Fruit fly (Drosophila melanogaster): ENCODE measurements around the gene CG4880.

Gene CG4880

DNA sequence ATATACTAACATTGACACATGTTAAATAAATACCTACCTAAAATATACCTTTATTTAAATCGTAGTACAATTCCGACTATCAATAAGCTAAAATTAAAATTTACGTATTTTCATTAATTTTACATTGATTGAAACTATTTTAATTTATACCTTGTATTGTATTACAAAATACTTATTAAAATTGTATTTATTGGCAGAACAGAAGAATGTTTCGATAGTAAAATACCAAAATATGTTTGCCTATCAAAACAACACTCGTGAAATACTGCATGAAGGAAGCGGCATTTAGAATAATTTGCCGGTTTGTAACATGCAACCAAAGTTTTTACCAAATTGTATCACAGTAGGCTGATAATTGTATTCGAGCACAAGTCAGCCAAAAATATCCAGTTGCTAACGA is at the start of gene CG4880, which contains the start of gene DENR:
CG4880 (plus strand) TSS at position 268 of the 400 bp plus-strand sequence.
DENR (minus strand) TSS at position 10 of the 400 bp plus-strand sequence.
- TF ChIP-seq insv (optimal IDR thresholded peaks at IDR 0.05) = no peak
- no peak for TF ChIP-seq ttk (optimal IDR thresholded peaks at IDR 0.05)
- no peak for TF ChIP-seq psq (optimal IDR thresholded peaks at IDR 0.05)
- TF ChIP-seq Sin3A (optimal IDR thresholded peaks at IDR 0.05) = no peak
- no peak for TF ChIP-seq Myc (optimal IDR thresholded peaks at IDR 0.05)
- no peak for TF ChIP-seq h (optimal IDR thresholded peaks at IDR 0.05)

DNA sequence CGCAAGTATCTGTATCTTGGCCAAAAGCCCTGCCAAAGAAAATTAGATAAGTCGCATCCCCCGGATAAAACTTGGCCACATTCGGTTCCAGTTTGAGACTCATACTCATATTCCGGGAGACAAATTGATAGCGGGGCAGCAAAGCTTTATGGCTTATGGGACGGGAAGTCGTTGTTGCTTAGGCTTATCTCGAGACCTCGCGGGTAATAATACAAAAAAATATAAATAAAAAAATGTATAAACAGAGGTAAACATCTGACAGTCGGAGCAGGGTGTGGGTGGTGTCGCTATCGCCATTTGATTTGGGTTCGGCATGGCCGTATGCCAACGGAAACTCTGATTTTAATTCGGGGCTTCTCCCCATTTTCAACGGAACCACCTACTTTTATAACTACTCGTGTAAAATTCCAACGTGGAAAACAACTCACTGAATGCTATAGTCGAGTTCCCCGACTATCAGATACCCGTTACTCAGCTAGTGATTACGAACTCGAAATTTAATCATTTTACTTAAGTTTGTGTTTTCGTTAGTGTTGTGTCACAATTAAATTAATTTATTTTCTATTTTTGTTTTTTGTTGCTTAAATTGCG is 48.9 kb upstream of the CG4880 start:
- no peak for TF ChIP-seq insv (optimal IDR thresholded peaks at IDR 0.05)
- no peak for TF ChIP-seq Myc (optimal IDR thresholded peaks at IDR 0.05)
- no peak for TF ChIP-seq Sin3A (optimal IDR thresholded peaks at IDR 0.05)
- no peak for TF ChIP-seq psq (optimal IDR thresholded peaks at IDR 0.05)
- no peak for TF ChIP-seq h (optimal IDR thresholded peaks at IDR 0.05)
- TF ChIP-seq ttk (optimal IDR thresholded peaks at IDR 0.05) = no peak

DNA sequence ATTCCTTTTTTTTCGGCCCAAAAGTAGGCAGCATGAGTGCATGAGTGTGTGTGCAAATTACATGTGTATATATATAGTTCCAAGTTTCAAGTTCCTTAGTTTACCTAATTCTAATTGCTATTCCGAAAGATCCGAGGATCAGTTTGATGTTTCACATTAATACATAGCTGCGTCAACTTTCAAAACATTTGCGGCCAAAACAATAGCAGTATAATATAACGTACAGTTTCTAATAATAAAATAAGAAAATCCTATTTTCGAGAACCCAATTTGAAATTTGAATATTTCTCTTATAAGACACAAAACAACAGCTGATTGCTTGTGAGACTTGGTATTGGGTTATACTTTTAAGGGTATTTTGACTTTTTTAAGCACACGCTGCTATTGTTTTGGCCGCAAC is 47.6 kb upstream of the CG4880 start:
- TF ChIP-seq insv (optimal IDR thresholded peaks at IDR 0.05) (no peak), h (optimal IDR thresholded peaks at IDR 0.05) (no peak), ttk (optimal IDR thresholded peaks at IDR 0.05) (no peak)

DNA sequence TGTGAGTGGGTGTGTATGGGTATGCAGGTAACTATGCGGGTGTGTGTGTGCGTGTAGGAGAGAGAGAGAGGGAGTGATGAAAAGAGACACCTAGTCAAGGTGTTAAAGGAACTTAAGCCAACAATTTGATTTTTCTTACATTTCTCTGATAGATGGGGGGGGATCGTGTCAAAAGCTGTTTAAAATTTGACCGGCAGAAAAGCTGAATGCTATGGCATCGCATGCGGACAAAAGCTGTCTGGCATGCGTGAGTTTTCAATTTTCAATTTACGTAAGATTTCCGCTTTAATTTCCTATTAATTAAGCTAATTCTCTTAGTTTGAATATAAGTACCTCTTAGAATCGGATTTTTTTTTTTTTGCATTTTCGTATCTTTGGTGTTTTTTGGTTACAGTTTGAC is 46.7 kb upstream of the CG4880 start:
- TF ChIP-seq h (optimal IDR thresholded peaks at IDR 0.05) (no peak), psq (optimal IDR thresholded peaks at IDR 0.05) (no peak), Sin3A (optimal IDR thresholded peaks at IDR 0.05) (no peak), ttk (optimal IDR thresholded peaks at IDR 0.05) (no peak), Myc (optimal IDR thresholded peaks at IDR 0.05) (no peak), insv (optimal IDR thresholded peaks at IDR 0.05) (no peak)

DNA sequence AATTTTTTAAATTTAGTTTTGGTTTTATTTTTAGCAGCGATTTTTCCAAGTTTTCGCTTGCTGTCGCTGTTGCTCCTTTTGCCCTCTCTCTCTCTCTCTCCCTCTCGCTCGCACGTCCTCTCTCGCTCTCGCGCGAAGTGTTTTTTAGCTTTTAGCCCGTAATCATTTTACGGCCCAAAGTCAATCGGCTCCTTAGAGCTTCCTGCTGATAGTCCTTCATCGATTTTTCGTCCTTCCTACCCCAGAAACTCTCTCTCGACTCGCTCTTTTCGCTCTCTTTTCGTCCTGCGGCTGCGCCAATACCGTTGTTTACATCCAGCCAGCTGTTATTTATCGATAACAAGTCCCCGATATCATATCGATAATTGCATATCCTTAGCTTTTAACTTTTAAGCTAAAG is 42.3 kb upstream of the CG4880 start, which contains the start of gene RSG7:
RSG7 (minus strand) TSS at position 139 of the 400 bp plus-strand sequence.
- no peak for TF ChIP-seq insv (optimal IDR thresholded peaks at IDR 0.05)

DNA sequence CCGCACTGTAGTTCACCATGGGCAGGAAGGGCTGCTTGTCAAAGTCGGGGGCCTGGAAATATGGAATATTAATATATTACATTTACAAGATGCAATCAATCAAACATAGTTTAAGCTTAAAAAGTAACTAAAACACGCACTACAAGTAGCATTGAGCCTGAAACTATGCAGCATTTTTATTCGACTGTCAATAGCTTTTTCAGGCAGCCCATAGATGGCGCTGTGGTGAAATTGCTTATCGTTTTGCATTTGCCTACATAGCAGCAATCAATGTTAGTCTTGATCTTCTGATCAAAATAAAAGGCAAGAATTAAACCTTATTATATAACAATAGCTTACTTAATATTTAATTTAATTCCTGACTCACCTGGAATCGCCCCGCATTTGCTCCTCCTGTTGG is 40.0 kb upstream of the CG4880 start:
- TF ChIP-seq ttk (optimal IDR thresholded peaks at IDR 0.05) (no peak), insv (optimal IDR thresholded peaks at IDR 0.05) (no peak), Sin3A (optimal IDR thresholded peaks at IDR 0.05) (no peak), psq (optimal IDR thresholded peaks at IDR 0.05) (no peak), Myc (optimal IDR thresholded peaks at IDR 0.05) (no peak), h (optimal IDR thresholded peaks at IDR 0.05) (no peak)

DNA sequence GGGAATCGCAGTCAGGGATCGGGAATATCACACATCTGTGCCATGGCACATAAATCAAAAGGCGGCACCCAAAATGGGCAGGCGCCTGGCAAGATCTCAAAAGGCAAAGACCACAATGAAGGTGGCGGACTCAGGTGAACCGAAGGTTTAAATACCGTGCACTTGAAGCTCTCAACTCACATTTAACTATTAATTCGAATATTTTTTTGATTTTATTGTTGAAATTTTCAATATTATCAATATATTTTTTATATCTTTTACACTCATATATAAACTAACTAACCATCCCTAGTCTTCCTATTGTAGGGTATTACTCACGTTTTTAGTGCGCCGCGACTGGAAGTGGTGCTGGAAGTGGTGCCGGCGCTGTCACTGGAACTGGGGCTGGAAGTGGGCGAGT is 37.6 kb upstream of the CG4880 start:
- TF ChIP-seq insv (optimal IDR thresholded peaks at IDR 0.05) (no peak), psq (optimal IDR thresholded peaks at IDR 0.05) (no peak), Myc (optimal IDR thresholded peaks at IDR 0.05) (no peak), ttk (optimal IDR thresholded peaks at IDR 0.05) (no peak), Sin3A (optimal IDR thresholded peaks at IDR 0.05) (no peak), h (optimal IDR thresholded peaks at IDR 0.05) (no peak)

DNA sequence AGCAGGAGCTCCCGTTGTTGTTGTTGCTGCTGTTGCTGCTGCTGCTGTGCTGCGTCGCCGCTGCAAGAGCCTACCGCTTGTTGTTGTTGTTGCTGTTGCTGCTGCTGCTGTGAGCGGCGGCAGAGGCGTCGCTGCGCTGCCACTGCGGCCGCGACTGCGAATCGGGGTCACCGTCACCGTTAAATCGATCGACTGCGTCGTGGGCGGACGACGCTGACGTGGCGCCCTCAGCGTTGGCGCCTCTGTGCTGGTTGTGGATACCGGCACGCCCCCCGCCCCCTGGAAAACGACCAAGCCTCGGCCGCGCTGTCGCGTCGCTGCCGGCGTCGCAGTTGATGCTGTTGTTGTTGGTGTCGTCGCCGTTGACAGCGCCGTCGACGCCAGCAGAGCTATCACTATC is 37.1 kb upstream of the CG4880 start:
- TF ChIP-seq ttk (optimal IDR thresholded peaks at IDR 0.05) (no peak), insv (optimal IDR thresholded peaks at IDR 0.05) (no peak), h (optimal IDR thresholded peaks at IDR 0.05) (no peak), Sin3A (optimal IDR thresholded peaks at IDR 0.05) (no peak), Myc (optimal IDR thresholded peaks at IDR 0.05) (no peak), psq (optimal IDR thresholded peaks at IDR 0.05) (no peak)

DNA sequence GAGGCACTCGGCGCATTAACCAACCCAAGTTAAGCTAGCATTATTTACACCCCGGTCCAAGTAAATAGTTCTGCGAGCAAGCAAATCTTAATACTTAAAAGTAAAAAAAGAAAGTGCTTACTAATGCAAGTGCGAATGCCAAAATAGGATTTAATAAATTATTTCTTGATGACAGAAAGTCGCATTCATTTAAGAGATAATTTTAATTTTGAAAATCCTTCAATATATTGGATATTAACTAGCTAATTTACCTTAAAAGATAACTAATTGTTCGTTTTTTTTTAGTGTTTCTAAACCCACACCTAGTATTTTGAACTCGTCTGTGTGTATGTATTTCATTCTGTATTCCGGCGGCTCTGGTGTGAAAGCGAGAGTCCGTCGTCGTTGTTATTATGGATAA is 31.9 kb upstream of the CG4880 start:
- TF ChIP-seq Sin3A (optimal IDR thresholded peaks at IDR 0.05) (no peak), psq (optimal IDR thresholded peaks at IDR 0.05) (no peak), insv (optimal IDR thresholded peaks at IDR 0.05) (no peak), h (optimal IDR thresholded peaks at IDR 0.05) (no peak), Myc (optimal IDR thresholded peaks at IDR 0.05) (no peak), ttk (optimal IDR thresholded peaks at IDR 0.05) (no peak)

DNA sequence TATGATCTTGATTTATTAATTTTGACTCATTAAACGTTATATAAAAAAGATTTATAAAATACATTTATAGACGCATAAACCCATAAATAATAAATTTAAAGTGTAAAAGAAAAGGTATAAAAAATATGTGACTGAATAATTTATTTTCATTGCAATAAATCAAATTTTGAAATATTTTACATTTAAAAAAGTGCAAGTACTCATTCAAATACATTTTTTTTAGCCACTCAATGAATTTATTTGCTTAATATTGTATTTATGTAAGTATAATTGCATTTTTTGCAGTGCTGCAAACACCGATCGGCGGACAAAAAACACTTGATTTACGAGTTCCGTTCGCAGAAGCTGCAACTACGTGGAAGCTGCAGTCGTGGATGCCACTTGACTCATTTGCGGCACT is 26.9 kb upstream of the CG4880 start:
- TF ChIP-seq Myc (optimal IDR thresholded peaks at IDR 0.05) (no peak), ttk (optimal IDR thresholded peaks at IDR 0.05) (no peak), psq (optimal IDR thresholded peaks at IDR 0.05) (no peak), h (optimal IDR thresholded peaks at IDR 0.05) (no peak), insv (optimal IDR thresholded peaks at IDR 0.05) (no peak), Sin3A (optimal IDR thresholded peaks at IDR 0.05) (no peak)

DNA sequence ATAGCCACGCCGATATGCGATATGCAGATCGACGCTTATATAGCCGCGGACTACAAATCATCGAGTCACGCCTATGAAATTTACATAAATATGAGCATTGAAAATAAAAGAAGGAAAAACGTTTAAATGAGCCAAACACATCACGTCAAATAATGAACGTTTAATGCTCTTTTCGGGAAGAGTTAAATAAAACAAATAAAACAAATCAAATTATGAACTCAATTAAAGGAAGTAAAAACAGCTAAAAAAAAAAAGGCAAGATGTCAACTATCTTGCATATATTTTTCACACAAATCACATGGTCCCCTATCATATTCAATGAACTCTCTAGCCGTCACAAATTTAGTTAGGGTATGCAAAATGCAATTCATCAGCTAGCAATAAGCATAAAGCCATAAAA is 19.0 kb upstream of the CG4880 start:
- TF ChIP-seq Sin3A (optimal IDR thresholded peaks at IDR 0.05) (no peak), h (optimal IDR thresholded peaks at IDR 0.05) (no peak), psq (optimal IDR thresholded peaks at IDR 0.05) (no peak), ttk (optimal IDR thresholded peaks at IDR 0.05) (no peak), insv (optimal IDR thresholded peaks at IDR 0.05) (no peak), Myc (optimal IDR thresholded peaks at IDR 0.05) (no peak)

DNA sequence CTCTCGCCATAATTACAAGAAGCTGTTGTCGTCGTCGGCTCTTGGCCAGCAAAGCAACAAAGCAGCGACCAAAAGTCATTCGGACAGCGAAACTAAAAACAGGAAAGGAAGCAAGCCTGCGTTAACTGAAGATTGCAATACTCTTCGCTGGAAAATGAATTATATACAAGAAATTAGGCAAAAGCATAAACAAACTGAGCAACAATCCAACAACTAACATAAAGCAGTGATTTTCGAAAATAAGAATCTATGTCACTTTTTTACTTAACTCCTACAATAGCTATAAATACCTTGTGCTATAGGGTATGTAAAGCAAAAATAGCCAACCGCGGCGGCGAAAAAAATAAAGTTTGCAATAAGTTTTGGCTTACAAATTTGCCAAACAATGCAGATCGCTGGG is 14.8 kb upstream of the CG4880 start:
- TF ChIP-seq Myc (optimal IDR thresholded peaks at IDR 0.05) (no peak), Sin3A (optimal IDR thresholded peaks at IDR 0.05) (no peak), psq (optimal IDR thresholded peaks at IDR 0.05) (no peak), insv (optimal IDR thresholded peaks at IDR 0.05) (no peak), h (optimal IDR thresholded peaks at IDR 0.05) (no peak), ttk (optimal IDR thresholded peaks at IDR 0.05) (no peak)

DNA sequence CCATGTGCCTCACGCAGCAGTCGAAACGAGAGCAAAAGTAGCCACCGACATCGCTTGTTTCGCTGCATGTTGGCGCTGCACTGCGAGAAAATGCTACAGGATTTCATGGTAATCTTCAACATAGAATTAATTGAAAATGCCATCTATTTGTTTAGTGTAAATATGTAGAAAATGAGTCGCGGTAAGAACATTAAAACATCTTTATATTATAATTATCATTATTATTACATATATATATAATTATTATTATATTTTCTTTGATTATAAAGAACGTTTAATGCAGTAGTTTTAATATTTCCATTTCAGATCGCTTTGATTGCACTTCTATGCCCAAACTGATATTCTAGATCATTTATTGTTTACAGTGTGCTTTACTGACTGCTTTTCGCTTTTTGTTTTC is 13.6 kb upstream of the CG4880 start:
- TF ChIP-seq Sin3A (optimal IDR thresholded peaks at IDR 0.05) (no peak), ttk (optimal IDR thresholded peaks at IDR 0.05) (no peak), h (optimal IDR thresholded peaks at IDR 0.05) (no peak), Myc (optimal IDR thresholded peaks at IDR 0.05) (no peak), insv (optimal IDR thresholded peaks at IDR 0.05) (no peak), psq (optimal IDR thresholded peaks at IDR 0.05) (no peak)

Measured in Kc167 (cell line).